Worm (Caenorhabditis elegans): Measurements from ENCODE around the gene F17E9.4.
"Not testable (repeated sequence)": the region's sequence is repeated elsewhere in the genome, so short reads cannot be mapped to it uniquely, and the experiment has no call there.

Gene F17E9.4

DNA sequence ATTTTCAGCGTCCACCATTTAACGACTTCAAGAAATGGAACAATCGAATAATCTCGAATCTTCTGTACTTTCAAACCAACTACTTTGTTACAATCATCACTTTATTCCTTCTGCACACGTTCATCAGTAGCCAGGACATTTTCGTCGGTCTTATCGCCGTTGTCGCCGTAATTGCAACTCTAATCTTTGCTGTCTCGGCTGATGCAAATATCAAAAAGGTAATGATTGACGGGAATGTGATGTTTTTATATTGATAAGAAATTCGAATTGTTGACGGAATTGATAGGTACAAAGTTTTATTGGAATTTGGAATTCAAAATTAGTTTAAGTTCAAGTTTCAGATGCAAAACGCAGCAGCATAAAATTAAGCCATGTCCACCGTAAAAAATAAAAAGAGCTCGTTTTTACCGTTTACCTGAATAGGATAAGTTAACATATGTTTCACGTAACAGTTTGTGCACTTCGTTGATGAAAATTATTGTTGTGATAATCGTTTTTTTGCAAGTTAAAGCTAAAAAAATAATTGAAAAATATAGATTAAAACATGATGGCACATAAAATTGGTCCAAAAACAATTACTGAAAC lies 32.2 kb downstream of the F17E9.4 start:
- TF ChIP-seq tbx-37 (GFP tag; conservative IDR thresholded peaks at IDR 0.05) (no peak), tbx-11 (GFP tag; IDR thresholded peaks at IDR 0.05) (no peak), hmg-4 (GFP tag; optimal IDR thresholded peaks at IDR 0.05) (no peak), aly-1 (tag; optimal IDR thresholded peaks at IDR 0.05) (no peak), ama-1 (optimal IDR thresholded peaks at IDR 0.05) (no peak), tra-4 (tag; optimal IDR thresholded peaks at IDR 0.05) (no peak), ets-7 (tag; optimal IDR thresholded peaks at IDR 0.05) (no peak), ceh-36 (tag; optimal IDR thresholded peaks at IDR 0.05) (no peak), scrt-1 (GFP tag; IDR thresholded peaks at IDR 0.05) (no peak), B0310.2 (tag; optimal IDR thresholded peaks at IDR 0.05) (no peak), flt-1 (GFP tag; IDR thresholded peaks at IDR 0.05) (no peak), hmbx-1 (tag; optimal IDR thresholded peaks at IDR 0.05) (no peak)

DNA sequence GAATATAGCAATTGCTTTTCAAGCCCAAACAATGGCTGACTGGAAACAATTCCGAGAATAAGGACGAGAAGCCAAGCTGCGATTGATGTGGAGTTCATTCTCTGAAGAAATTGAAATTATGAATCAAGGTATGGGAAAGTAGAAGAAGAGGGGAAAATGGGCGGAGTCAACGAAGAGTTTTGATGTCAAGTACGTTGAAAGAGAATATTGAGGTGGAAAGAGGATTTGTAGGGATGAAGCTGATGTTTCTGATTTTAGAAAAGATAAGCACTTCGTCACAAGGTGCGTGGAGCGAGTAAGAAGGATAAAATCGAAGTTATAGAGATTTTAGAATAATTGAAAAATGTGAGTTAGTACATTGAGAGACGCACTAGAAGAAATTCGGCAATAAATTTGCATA lies 34.5 kb downstream of the F17E9.4 start, which contains the start of gene D2096.9:
TSS of gene D2096.9 (minus strand) at position 101 of the 400 bp plus-strand sequence.
- no peak for TF ChIP-seq sea-1 (GFP tag; conservative IDR thresholded peaks at IDR 0.05)
- no peak for TF ChIP-seq aly-1 (tag; optimal IDR thresholded peaks at IDR 0.05)
- no peak for TF ChIP-seq flt-1 (GFP tag; IDR thresholded peaks at IDR 0.05)
- TF ChIP-seq tbx-11 (GFP tag; IDR thresholded peaks at IDR 0.05) = no peak
- TF ChIP-seq hnd-1 (tag; optimal IDR thresholded peaks at IDR 0.05) = no peak
- no peak for TF ChIP-seq B0310.2 (tag; optimal IDR thresholded peaks at IDR 0.05)
- no peak for TF ChIP-seq ceh-13 (GFP tag; optimal IDR thresholded peaks at IDR 0.05)
- no peak for TF ChIP-seq scrt-1 (GFP tag; IDR thresholded peaks at IDR 0.05)
- TF ChIP-seq pes-1 (GFP tag; IDR thresholded peaks at IDR 0.05) = no peak
- no peak for TF ChIP-seq ets-7 (tag; optimal IDR thresholded peaks at IDR 0.05)

DNA sequence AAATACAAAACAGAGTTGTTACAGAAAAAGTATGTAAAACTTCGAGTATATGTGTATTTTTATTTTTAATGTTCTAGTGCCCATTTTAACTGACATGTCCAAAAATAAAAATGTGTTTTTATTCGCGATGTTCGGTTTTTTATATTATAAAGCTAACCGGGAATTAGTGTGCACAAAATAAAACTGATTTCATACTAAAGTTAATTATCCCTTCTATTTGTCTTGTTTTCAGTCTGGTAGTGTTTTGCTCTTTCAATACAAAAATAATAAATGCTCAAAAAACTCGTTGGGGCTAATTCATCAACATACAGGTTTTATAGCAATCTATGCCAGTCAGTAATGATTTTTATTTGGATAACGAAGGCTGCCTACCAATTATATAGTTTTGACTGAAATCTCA lies 36.6 kb downstream of the F17E9.4 start:
- TF ChIP-seq ama-1 (optimal IDR thresholded peaks at IDR 0.05) = no peak
- TF ChIP-seq tbx-11 (GFP tag; IDR thresholded peaks at IDR 0.05) = no peak
- TF ChIP-seq hmg-4 (GFP tag; optimal IDR thresholded peaks at IDR 0.05) = no peak
- no peak for TF ChIP-seq hnd-1 (tag; optimal IDR thresholded peaks at IDR 0.05)
- no peak for TF ChIP-seq aly-1 (tag; optimal IDR thresholded peaks at IDR 0.05)
- no peak for TF ChIP-seq sea-1 (GFP tag; conservative IDR thresholded peaks at IDR 0.05)
- TF ChIP-seq pes-1 (GFP tag; IDR thresholded peaks at IDR 0.05) = no peak
- no peak for TF ChIP-seq hmbx-1 (tag; optimal IDR thresholded peaks at IDR 0.05)
- TF ChIP-seq tbx-37 (GFP tag; conservative IDR thresholded peaks at IDR 0.05) = no peak

DNA sequence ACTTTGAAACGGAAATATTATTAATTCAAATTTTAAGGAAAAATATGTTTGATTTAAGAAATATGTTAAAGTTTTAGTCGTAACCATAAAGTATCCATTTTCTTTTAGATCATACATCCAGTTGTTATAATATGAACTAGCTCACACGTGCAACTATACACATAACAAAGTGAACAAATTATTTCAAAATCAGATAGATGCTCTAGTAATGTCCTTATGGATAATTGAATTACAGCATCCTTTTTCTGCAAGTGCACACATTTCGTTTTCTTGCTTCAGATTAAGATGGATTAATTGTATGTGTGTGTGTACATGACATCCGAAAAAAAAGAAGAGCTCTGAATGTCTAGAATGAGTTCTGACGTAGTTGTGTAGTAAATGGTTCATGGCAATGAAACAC lies 37.5 kb downstream of the F17E9.4 start:
- no peak for TF ChIP-seq tbx-11 (GFP tag; IDR thresholded peaks at IDR 0.05)
- no peak for TF ChIP-seq hnd-1 (tag; optimal IDR thresholded peaks at IDR 0.05)
- TF ChIP-seq aly-1 (tag; optimal IDR thresholded peaks at IDR 0.05) = no peak

DNA sequence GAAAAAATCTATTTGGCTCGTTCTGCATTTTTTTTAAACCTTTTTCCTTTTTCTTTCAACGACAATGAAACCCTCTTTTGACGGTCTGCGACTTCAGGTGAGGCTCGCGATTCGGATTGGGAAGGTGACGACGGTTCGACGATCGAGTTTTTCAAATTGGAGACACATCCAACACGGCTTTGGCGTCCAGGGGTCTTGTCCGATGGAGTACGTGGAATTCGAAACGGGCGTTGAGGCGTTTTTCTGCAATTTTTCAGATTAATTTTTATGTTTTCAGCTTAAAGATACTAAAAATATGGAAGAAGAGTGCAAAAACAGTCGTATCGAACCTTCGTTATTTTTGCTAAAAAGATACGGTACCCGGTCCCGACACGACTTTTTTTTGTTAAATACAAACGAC lies 41.0 kb downstream of the F17E9.4 start, which contains the start of gene D2096.10:
TSS of gene D2096.10 (minus strand) at position 101 of the 400 bp plus-strand sequence.
- not testable (repeated sequence) for TF ChIP-seq hnd-1 (tag; optimal IDR thresholded peaks at IDR 0.05); tra-4 (tag; optimal IDR thresholded peaks at IDR 0.05); hmg-4 (GFP tag; optimal IDR thresholded peaks at IDR 0.05)

DNA sequence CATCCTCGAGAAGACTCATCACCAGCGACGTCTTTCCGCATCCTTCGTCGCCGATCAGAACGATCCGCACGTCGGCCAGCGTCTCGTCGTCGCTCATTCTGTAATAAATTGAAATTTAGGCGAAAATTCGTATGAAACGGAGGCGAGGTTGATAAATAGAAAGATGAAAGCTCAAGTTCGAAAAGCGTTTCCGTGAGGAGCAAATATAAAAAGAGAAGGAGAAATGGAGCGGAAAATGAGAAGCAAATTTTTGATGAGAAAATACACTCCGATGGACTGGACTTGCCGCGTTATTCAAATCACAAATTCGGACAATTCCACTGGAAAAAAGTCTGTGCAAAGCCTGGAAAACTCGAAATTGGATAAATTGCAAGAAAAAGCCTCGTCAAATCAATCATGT lies 45.9 kb downstream of the F17E9.4 start, which contains the start of gene D2096.11:
TSS of gene D2096.11 (minus strand) at position 101 of the 400 bp plus-strand sequence.
- TF ChIP-seq hmbx-1 (tag; optimal IDR thresholded peaks at IDR 0.05) = no peak
- TF ChIP-seq sea-1 (GFP tag; conservative IDR thresholded peaks at IDR 0.05) = no peak
- no peak for TF ChIP-seq flt-1 (GFP tag; IDR thresholded peaks at IDR 0.05)
- no peak for TF ChIP-seq tra-4 (tag; optimal IDR thresholded peaks at IDR 0.05)
- no peak for TF ChIP-seq pes-1 (GFP tag; IDR thresholded peaks at IDR 0.05)
- TF ChIP-seq F13C5.2 (tag; optimal IDR thresholded peaks at IDR 0.05) = no peak
- TF ChIP-seq ceh-36 (tag; optimal IDR thresholded peaks at IDR 0.05) = no peak
- no peak for TF ChIP-seq ama-1 (optimal IDR thresholded peaks at IDR 0.05)
- TF ChIP-seq ceh-13 (GFP tag; optimal IDR thresholded peaks at IDR 0.05) = no peak
- no peak for TF ChIP-seq hmg-4 (GFP tag; optimal IDR thresholded peaks at IDR 0.05)
- no peak for TF ChIP-seq scrt-1 (GFP tag; IDR thresholded peaks at IDR 0.05)
- TF ChIP-seq ets-7 (tag; optimal IDR thresholded peaks at IDR 0.05) = no peak
- TF ChIP-seq hnd-1 (tag; optimal IDR thresholded peaks at IDR 0.05) = no peak
- no peak for TF ChIP-seq tbx-37 (GFP tag; conservative IDR thresholded peaks at IDR 0.05)
- no peak for TF ChIP-seq B0310.2 (tag; optimal IDR thresholded peaks at IDR 0.05)
- TF ChIP-seq aly-1 (tag; optimal IDR thresholded peaks at IDR 0.05) = no peak

DNA sequence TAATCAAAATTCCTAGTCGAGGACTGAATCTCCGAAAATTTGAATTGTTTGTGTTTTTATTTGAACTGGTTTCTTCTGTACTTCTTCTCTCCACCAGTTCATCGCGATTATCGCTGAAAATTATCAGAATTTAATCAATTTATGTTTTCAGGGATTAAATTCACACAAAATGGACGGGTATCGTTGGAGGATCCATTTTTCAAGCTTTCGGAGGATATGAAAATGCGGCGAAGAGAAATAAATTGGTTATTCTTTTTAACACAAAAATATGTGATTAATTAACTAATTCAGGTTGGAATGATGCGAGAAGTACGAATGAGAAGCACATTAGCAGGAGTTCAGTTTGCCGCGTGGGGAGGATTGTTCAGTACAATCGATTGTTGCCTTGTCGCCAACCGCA lies 48.2 kb downstream of the F17E9.4 start, which contains the start of gene timm-17B.2:
TSS of gene timm-17B.2 (plus strand) at position 301 of the 400 bp plus-strand sequence.
- TF ChIP-seq hmg-4 (GFP tag; optimal IDR thresholded peaks at IDR 0.05) (no peak), hnd-1 (tag; optimal IDR thresholded peaks at IDR 0.05) (no peak), scrt-1 (GFP tag; IDR thresholded peaks at IDR 0.05) (no peak), tra-4 (tag; optimal IDR thresholded peaks at IDR 0.05) (no peak), flt-1 (GFP tag; IDR thresholded peaks at IDR 0.05) (no peak), ets-7 (tag; optimal IDR thresholded peaks at IDR 0.05) (no peak), tbx-11 (GFP tag; IDR thresholded peaks at IDR 0.05) (no peak), aly-1 (tag; optimal IDR thresholded peaks at IDR 0.05) (no peak), pes-1 (GFP tag; IDR thresholded peaks at IDR 0.05) (no peak), F13C5.2 (tag; optimal IDR thresholded peaks at IDR 0.05) (no peak), B0310.2 (tag; optimal IDR thresholded peaks at IDR 0.05) (no peak), hmbx-1 (tag; optimal IDR thresholded peaks at IDR 0.05) (no peak), ceh-13 (GFP tag; optimal IDR thresholded peaks at IDR 0.05) (no peak), ceh-36 (tag; optimal IDR thresholded peaks at IDR 0.05) (no peak)

DNA sequence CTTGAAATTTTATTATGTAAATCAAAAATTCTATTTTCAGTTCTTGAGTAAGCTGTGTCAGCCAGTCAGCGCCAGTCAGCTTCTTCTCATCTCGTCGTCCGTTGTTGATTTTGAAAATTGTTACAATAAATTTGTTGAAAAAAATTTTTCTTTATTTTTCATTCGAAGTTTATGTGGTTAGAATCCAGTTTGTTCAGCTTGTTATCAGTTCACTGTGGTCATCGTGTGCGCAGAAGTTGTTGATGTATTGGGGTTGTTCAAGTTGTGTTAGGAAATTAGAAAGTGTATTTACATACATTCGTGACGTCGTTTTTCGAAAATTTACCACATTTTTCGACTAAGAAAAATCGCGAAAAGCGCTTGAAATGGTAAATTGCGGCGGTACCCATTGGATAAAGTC lies 49.6 kb downstream of the F17E9.4 start:
- no peak for TF ChIP-seq sea-1 (GFP tag; conservative IDR thresholded peaks at IDR 0.05)
- TF ChIP-seq tbx-37 (GFP tag; conservative IDR thresholded peaks at IDR 0.05) = no peak
- no peak for TF ChIP-seq aly-1 (tag; optimal IDR thresholded peaks at IDR 0.05)
- no peak for TF ChIP-seq hmbx-1 (tag; optimal IDR thresholded peaks at IDR 0.05)
- TF ChIP-seq ceh-13 (GFP tag; optimal IDR thresholded peaks at IDR 0.05) = no peak
- TF ChIP-seq ama-1 (optimal IDR thresholded peaks at IDR 0.05) = no peak
- no peak for TF ChIP-seq pes-1 (GFP tag; IDR thresholded peaks at IDR 0.05)
- no peak for TF ChIP-seq ceh-36 (tag; optimal IDR thresholded peaks at IDR 0.05)
- no peak for TF ChIP-seq flt-1 (GFP tag; IDR thresholded peaks at IDR 0.05)
- TF ChIP-seq tra-4 (tag; optimal IDR thresholded peaks at IDR 0.05) = no peak
- TF ChIP-seq scrt-1 (GFP tag; IDR thresholded peaks at IDR 0.05) = no peak
- no peak for TF ChIP-seq hmg-4 (GFP tag; optimal IDR thresholded peaks at IDR 0.05)
- TF ChIP-seq ets-7 (tag; optimal IDR thresholded peaks at IDR 0.05) = no peak
- TF ChIP-seq F13C5.2 (tag; optimal IDR thresholded peaks at IDR 0.05) = no peak
- no peak for TF ChIP-seq tbx-11 (GFP tag; IDR thresholded peaks at IDR 0.05)
